Fruit fly (Drosophila melanogaster) whole organism, prepupa: Measurements from ENCODE around the gene CG6788.

ENCODE experiments used
- Blimp-1 ChIP-seq: fragments of 200-800 bp; sonication (Bioruptor generic); optimal IDR thresholded peaks from 3 replicates; lab custom pipeline; 2017; ENCODE audit warnings: missing biosample characterization, missing genetic modification characterization, mild to moderate bottlenecking, moderate library complexity, missing genetic modification reagents
- CG11294 ChIP-seq: fragments of 200-800 bp; sonication (Bioruptor generic); IDR thresholded peaks from 2 replicates; pipeline ENCODE4 v1.3.6; 2022; ENCODE audit warnings: missing biosample characterization, missing genetic modification characterization
- CG11902 ChIP-seq: fragments of 200-800 bp; sonication (Bioruptor generic); optimal IDR thresholded peaks from 3 replicates; lab custom pipeline; 2016; ENCODE audit warnings: missing biosample characterization, missing genetic modification characterization
- CG15336 ChIP-seq: fragments of 200-800 bp; sonication (Bioruptor generic); IDR thresholded peaks from 2 replicates; pipeline ENCODE4 v1.3.6; 2022; ENCODE audit warnings: missing biosample characterization, missing genetic modification characterization
- CG3032 ChIP-seq: fragments of 200-800 bp; optimal IDR thresholded peaks from 2 replicates; lab custom pipeline; 2019; ENCODE audit warnings: missing biosample characterization, mild to moderate bottlenecking, missing genetic modification characterization, moderate library complexity
- CG34406 ChIP-seq: fragments of 200-800 bp; sonication (Bioruptor generic); optimal IDR thresholded peaks from 3 replicates; lab custom pipeline; 2016; ENCODE audit warnings: missing biosample characterization, missing genetic modification characterization
- CG3919 ChIP-seq: fragments of 200-800 bp; sonication (Bioruptor generic); optimal IDR thresholded peaks from 3 replicates; lab custom pipeline; 2016; ENCODE audit warnings: missing biosample characterization, missing genetic modification characterization
- CG6163 ChIP-seq: fragments of 200-800 bp; sonication (Bioruptor generic); IDR thresholded peaks from 3 replicates; pipeline ENCODE4 v1.3.6; 2022; ENCODE audit warnings: missing biosample characterization, missing genetic modification characterization
- CG6276 ChIP-seq: fragments of 200-800 bp; sonication (Bioruptor generic); optimal IDR thresholded peaks from 2 replicates; lab custom pipeline; 2017; ENCODE audit warnings: missing biosample characterization, mild to moderate bottlenecking, missing genetic modification characterization
- CG6808 ChIP-seq: fragments of 200-800 bp; sonication (Bioruptor generic); optimal IDR thresholded peaks from 3 replicates; lab custom pipeline; 2017; ENCODE audit warnings: missing biosample characterization, missing genetic modification characterization, mild to moderate bottlenecking, moderate library complexity, missing genetic modification reagents
- CG6854 ChIP-seq: fragments of 200-800 bp; sonication (Bioruptor generic); optimal IDR thresholded peaks from 2 replicates; lab custom pipeline; 2017; ENCODE audit warnings: missing biosample characterization, mild to moderate bottlenecking, missing genetic modification characterization
- CG7368 ChIP-seq: fragments of 200-800 bp; sonication (Bioruptor generic); optimal IDR thresholded peaks from 3 replicates; lab custom pipeline; 2016; ENCODE audit warnings: missing biosample characterization, missing genetic modification characterization
- CG8119 ChIP-seq: fragments of 200-800 bp; sonication (Bioruptor generic); IDR thresholded peaks from 3 replicates; pipeline ENCODE4 v1.3.6; 2022; ENCODE audit warnings: missing biosample characterization, missing genetic modification characterization
- CG8319 ChIP-seq: fragments of 200-800 bp; sonication (Bioruptor generic); optimal IDR thresholded peaks from 3 replicates; lab custom pipeline; 2016; ENCODE audit warnings: missing biosample characterization, missing genetic modification characterization
- CG8632 ChIP-seq: fragments of 200-800 bp; sonication (Bioruptor generic); optimal IDR thresholded peaks from 3 replicates; lab custom pipeline; 2016; ENCODE audit warnings: missing biosample characterization, missing genetic modification characterization
- CG9139 ChIP-seq: fragments of 200-800 bp; sonication (Bioruptor generic); optimal IDR thresholded peaks from 3 replicates; lab custom pipeline; 2017; ENCODE audit warnings: missing biosample characterization, mild to moderate bottlenecking, missing genetic modification characterization
- Eip75B ChIP-seq: fragments of 200-800 bp; sonication (Bioruptor generic); optimal IDR thresholded peaks from 3 replicates; lab custom pipeline; 2016; ENCODE audit warnings: missing biosample characterization, missing genetic modification characterization
- Eip78C ChIP-seq: fragments of 200-800 bp; sonication (Bioruptor generic); peaks from one replicate; lab custom pipeline; 2016; ENCODE audit warnings: missing biosample characterization, missing genetic modification characterization
- Eip93F ChIP-seq: fragments of 200-800 bp; sonication (Bioruptor generic); optimal IDR thresholded peaks from 2 replicates; lab custom pipeline; 2016; ENCODE audit warnings: missing biosample characterization, mild to moderate bottlenecking, missing genetic modification characterization
- Ets96B ChIP-seq: fragments of 200-800 bp; optimal IDR thresholded peaks from 2 replicates; lab custom pipeline; 2019; ENCODE audit warnings: missing biosample characterization, mild to moderate bottlenecking, missing genetic modification characterization, moderate library complexity
- Gug ChIP-seq: fragments of 200-800 bp; sonication (Bioruptor generic); IDR thresholded peaks from 2 replicates; pipeline ENCODE4 v1.3.6; 2022; ENCODE audit warnings: missing biosample characterization, missing genetic modification characterization
- Hr4 ChIP-seq: fragments of 200-800 bp; sonication (Bioruptor generic); optimal IDR thresholded peaks from 3 replicates; lab custom pipeline; 2016; ENCODE audit warnings: missing biosample characterization, missing genetic modification characterization
- Lpt ChIP-seq: fragments of 200-800 bp; sonication (Bioruptor generic); optimal IDR thresholded peaks from 3 replicates; lab custom pipeline; 2016; ENCODE audit warnings: missing biosample characterization, missing genetic modification characterization
- Met ChIP-seq: fragments of 200-800 bp; sonication (Bioruptor generic); optimal IDR thresholded peaks from 3 replicates; lab custom pipeline; 2016; ENCODE audit warnings: missing biosample characterization, missing genetic modification characterization
- OdsH ChIP-seq: fragments of 200-800 bp; sonication (Bioruptor generic); optimal IDR thresholded peaks from 3 replicates; lab custom pipeline; 2016; ENCODE audit warnings: missing biosample characterization, missing genetic modification characterization
- Sox102F ChIP-seq: fragments of 200-800 bp; sonication (Bioruptor generic); optimal IDR thresholded peaks from 2 replicates; lab custom pipeline; 2016; ENCODE audit warnings: missing biosample characterization, mild to moderate bottlenecking, missing genetic modification characterization
- Sox14 ChIP-seq: fragments of 200-800 bp; sonication (Bioruptor generic); optimal IDR thresholded peaks from 3 replicates; lab custom pipeline; 2016; ENCODE audit warnings: missing biosample characterization, missing genetic modification characterization
- cyc ChIP-seq: fragments of 200-800 bp; sonication (Bioruptor generic); optimal IDR thresholded peaks from 3 replicates; lab custom pipeline; 2016; ENCODE audit warnings: missing biosample characterization, missing genetic modification characterization
- dsx ChIP-seq: fragments of 200-800 bp; optimal IDR thresholded peaks from 3 replicates; lab custom pipeline; 2019; ENCODE audit warnings: missing biosample characterization, mild to moderate bottlenecking, missing genetic modification characterization, moderate library complexity; ENCODE audit not compliant: poor library complexity, severe bottlenecking
- eg ChIP-seq: fragments of 200-800 bp; sonication (Bioruptor generic); IDR thresholded peaks from 3 replicates; pipeline ENCODE4 v1.3.6; 2022; ENCODE audit warnings: missing biosample characterization, missing genetic modification characterization
- esn ChIP-seq: fragments of 200-800 bp; sonication (Bioruptor generic); optimal IDR thresholded peaks from 2 replicates; lab custom pipeline; 2016; ENCODE audit warnings: missing biosample characterization, mild to moderate bottlenecking, missing genetic modification characterization, moderate library complexity
- fkh ChIP-seq: fragments of 200-800 bp; sonication (Bioruptor generic); optimal IDR thresholded peaks from 3 replicates; lab custom pipeline; 2017; ENCODE audit warnings: missing biosample characterization, mild to moderate bottlenecking, missing genetic modification characterization, moderate library complexity
- net ChIP-seq: fragments of 200-800 bp; sonication (Bioruptor generic); optimal IDR thresholded peaks from 3 replicates; lab custom pipeline; 2016; ENCODE audit warnings: missing biosample characterization, missing genetic modification characterization
- spab ChIP-seq: fragments of 200-800 bp; sonication (Bioruptor generic); optimal IDR thresholded peaks from 2 replicates; lab custom pipeline; 2017; ENCODE audit warnings: missing biosample characterization, mild to moderate bottlenecking, missing genetic modification characterization, missing genetic modification reagents
- ss ChIP-seq, 2 experiments: fragments of 200-800 bp; sonication (Bioruptor generic); optimal IDR thresholded peaks; 2 replicates in 1 of 2; 3 replicates in 1 of 2; lab custom pipeline; 2017 to 2018; ENCODE audit warnings: mild to moderate bottlenecking in 2 of 2, missing biosample characterization in 2 of 2, missing genetic modification characterization in 2 of 2, moderate library complexity in 1 of 2
- svp ChIP-seq: fragments of 200-800 bp; sonication (Bioruptor generic); peaks from one replicate; lab custom pipeline; 2016; ENCODE audit warnings: missing biosample characterization, missing genetic modification characterization
- vri ChIP-seq: fragments of 200-800 bp; sonication (Bioruptor generic); optimal IDR thresholded peaks from 3 replicates; lab custom pipeline; 2016; ENCODE audit warnings: missing biosample characterization, mild to moderate bottlenecking, missing genetic modification characterization

Gene CG6788

dm6 chrX:17860711-17861110 lies 27.3 kb upstream of the CG6788 start, which contains the start of the genes Arp8 and CG6769 (continued):
- TF ChIP-seq CG7368 (no peak), ss (GFP tag; optimal IDR thresholded peaks at IDR 0.05; lab: Kevin White, UChicago) (no peak), Blimp-1 (GFP tag; lab: Kevin White, UChicago) (peak; percentile 34), net (GFP tag; lab: Kevin White, UChicago) (no peak), eg (GFP tag; lab: Robert Waterston, UW) (no peak), Sox14 (GFP tag; lab: Kevin White, UChicago) (peak; percentile 56), cyc (GFP tag; lab: Kevin White, UChicago) (no peak), CG3032 (tag; lab: Kevin White, UChicago) (peak; percentile 32), Met (GFP tag; lab: Kevin White, UChicago) (peak; percentile 39), CG11902 (GFP tag; lab: Kevin White, UChicago) (no peak), CG11294 (no peak), Lpt (no peak), CG8319 (no peak), CG9139 (GFP tag; lab: Kevin White, UChicago) (no peak), spab (GFP tag; lab: Kevin White, UChicago) (no peak), CG3919 (GFP tag; lab: Kevin White, UChicago) (no peak), vri (GFP tag; lab: Kevin White, UChicago) (no peak)
- TF ChIP-seq, all 60 proteins: peak for 14

- no peak for TF ChIP-seq vri (GFP tag; lab: Kevin White, UChicago)
- no peak for TF ChIP-seq Hr4 (GFP tag; lab: Kevin White, UChicago)
- no peak for TF ChIP-seq ss (GFP tag; optimal IDR thresholded peaks at IDR 0.05; lab: Kevin White, UChicago)
- no peak for TF ChIP-seq CG6276 (GFP tag; lab: Kevin White, UChicago)
- TF ChIP-seq Sox102F (GFP tag; lab: Kevin White, UChicago): peak; percentile 18
- peak; percentile 27 for TF ChIP-seq Eip78C
- no peak for TF ChIP-seq CG11294
- peak; percentile 32 for TF ChIP-seq esn (GFP tag; lab: Kevin White, UChicago)
Observed at dm6 chrX:17865103-17865502, 22.9 kb upstream of the CG6788 start.

- 0 out of 3 replicates have a peak, but pooled peaks have one; percentile 34 for TF ChIP-seq CG8119 (GFP tag; lab: Robert Waterston, UW)
- TF ChIP-seq Eip93F (GFP tag; lab: Kevin White, UChicago): no peak
- TF ChIP-seq eg (GFP tag; lab: Robert Waterston, UW): 0 out of 3 replicates have a peak, but pooled peaks have one; percentile 23
- TF ChIP-seq Eip75B: peak; percentile 12
- peak; percentile 6 for TF ChIP-seq CG6854 (GFP tag; lab: Kevin White, UChicago)
- TF ChIP-seq CG34406 (GFP tag; lab: Kevin White, UChicago): no peak
- TF ChIP-seq CG15336: peak; percentile 37; the same call in 1 of the 2 replicates
- TF ChIP-seq Lpt: peak; percentile 24
- TF ChIP-seq Hr4 (GFP tag; lab: Kevin White, UChicago): peak; percentile 4
- TF ChIP-seq CG6163: peak; percentile 43; the same call in 2 of the 3 replicates
- peak; percentile 54 for TF ChIP-seq Eip78C
- no peak for TF ChIP-seq Ets96B (tag; lab: Kevin White, UChicago)
- peak; percentile 47 for TF ChIP-seq svp (GFP tag; lab: Kevin White, UChicago)
Observed at dm6 chrX:17870614-17871394, 17.2 kb upstream of the CG6788 start.

- TF ChIP-seq dsx (GFP tag; lab: Kevin White, UChicago): no peak
- TF ChIP-seq CG7368: no peak
- no peak for TF ChIP-seq Sox102F (GFP tag; lab: Kevin White, UChicago)
- peak; percentile 37 for TF ChIP-seq fkh (GFP tag; lab: Kevin White, UChicago)
- no peak for TF ChIP-seq Ets96B (tag; lab: Kevin White, UChicago)
- no peak for TF ChIP-seq vri (GFP tag; lab: Kevin White, UChicago)
- TF ChIP-seq CG6808 (GFP tag; lab: Kevin White, UChicago): peak; percentile 30
- TF ChIP-seq CG15336: no peak
- TF ChIP-seq Eip78C: peak; percentile 37
- no peak for TF ChIP-seq OdsH (GFP tag; lab: Kevin White, UChicago)
- TF ChIP-seq Eip93F (GFP tag; lab: Kevin White, UChicago): no peak
- TF ChIP-seq Blimp-1 (GFP tag; lab: Kevin White, UChicago): no peak
- TF ChIP-seq Eip75B: no peak
- TF ChIP-seq CG6276 (GFP tag; lab: Kevin White, UChicago): no peak
- no peak for TF ChIP-seq CG8632
- TF ChIP-seq Gug (GFP tag; lab: Robert Waterston, UW): no peak
Observed at dm6 chrX:17872310-17872709, 15.7 kb upstream of the CG6788 start.
